Fruit fly (Drosophila melanogaster) S2 (cell line): Measurements from ENCODE around the gene CG4896.

ENCODE experiments used
- CG8478 ChIP-seq: fragments of >200 bp; optimal IDR thresholded peaks from 2 replicates; lab custom pipeline; 2018
- CTCF ChIP-seq, 2 experiments: fragments of >200 bp; optimal IDR thresholded peaks; 2 replicates each; lab custom pipeline; 2018

dm6 chr2L:1169867-1170415 is 7.5 kb upstream of the CG4896 start, which contains the start of the genes CG31922 and Plap:
- TF ChIP-seq CG8478 (lab: Kevin White, UChicago) = no peak
- TF ChIP-seq CTCF (optimal IDR thresholded peaks at IDR 0.05; lab: Kevin White, UChicago) = no peak
